Fruit fly (Drosophila melanogaster) S2 (cell line): ENCODE measurements around the gene Klp31E.

Experiments used
- CG8478 ChIP-seq: fragments of >200 bp; optimal IDR thresholded peaks from 2 replicates; lab custom pipeline; 2018
- CTCF ChIP-seq, 2 experiments: fragments of >200 bp; optimal IDR thresholded peaks; 2 replicates each; lab custom pipeline; 2018

The Klp31E gene

DNA sequence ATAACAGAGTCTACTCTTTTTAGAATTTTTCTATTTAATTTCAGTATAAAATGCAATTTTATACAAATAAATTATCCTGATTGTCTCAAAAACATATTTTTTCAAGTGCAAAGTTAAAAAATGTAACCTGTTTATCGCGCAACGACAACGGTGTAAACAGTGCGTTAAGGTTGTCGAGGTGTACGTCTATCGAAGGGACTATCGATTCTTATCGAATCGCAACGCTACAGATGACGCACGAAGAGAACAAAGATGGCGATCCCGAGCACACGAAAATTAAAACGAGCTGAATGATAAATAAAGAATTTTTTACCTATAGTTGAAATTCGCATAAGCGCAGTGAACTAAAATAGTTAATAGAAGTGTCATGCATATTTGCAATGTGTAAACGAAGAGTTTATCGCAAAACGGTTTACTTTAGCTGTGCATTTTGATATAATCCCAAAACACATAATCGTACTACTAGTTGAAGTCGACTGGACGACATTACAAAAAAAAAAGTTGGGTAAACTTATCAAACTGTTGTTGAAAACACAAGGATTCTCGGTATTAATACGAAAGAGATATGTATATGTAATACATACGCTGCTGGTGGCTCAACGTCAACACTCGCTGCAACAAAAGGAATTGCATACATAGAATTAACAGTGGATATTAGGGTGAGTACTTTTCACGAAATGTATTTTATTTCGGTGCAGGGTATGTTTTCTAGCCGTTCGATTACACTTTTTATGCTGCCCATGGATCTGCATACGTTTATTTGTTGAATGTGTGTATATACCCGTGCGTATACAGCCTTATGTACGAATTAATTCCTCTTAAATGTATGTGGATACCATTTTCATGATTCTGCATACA is 25.7 kb upstream of the Klp31E start, which contains the start of gene da:
TSS of gene da (plus strand) at position 237 of the 858 bp plus-strand sequence.
- TF ChIP-seq CTCF (optimal IDR thresholded peaks at IDR 0.05; lab: Kevin White, UChicago), result peak in 1 of 2 experiments; percentile 51
- no peak for TF ChIP-seq CG8478 (lab: Kevin White, UChicago)

DNA sequence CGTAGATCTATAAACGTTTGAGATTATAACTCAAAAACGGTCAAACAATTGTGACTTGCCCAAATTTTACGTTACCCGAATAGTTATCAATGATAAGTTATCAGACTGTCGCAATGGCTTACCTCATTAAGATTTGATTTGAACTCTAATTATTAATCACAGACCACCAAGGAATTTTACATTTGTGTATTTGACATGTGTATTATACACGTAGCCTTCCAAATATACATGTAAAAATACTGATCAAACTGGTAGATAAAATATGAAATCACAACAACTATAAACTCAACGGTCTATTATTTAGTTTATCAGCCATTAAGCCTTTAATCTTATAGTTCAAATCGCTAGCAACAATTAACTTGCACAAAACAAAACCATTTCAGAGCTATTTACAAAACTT is 20.4 kb upstream of the Klp31E start:
- no peak for TF ChIP-seq CG8478 (lab: Kevin White, UChicago)
- TF ChIP-seq CTCF (optimal IDR thresholded peaks at IDR 0.05; lab: Kevin White, UChicago), result no peak

DNA sequence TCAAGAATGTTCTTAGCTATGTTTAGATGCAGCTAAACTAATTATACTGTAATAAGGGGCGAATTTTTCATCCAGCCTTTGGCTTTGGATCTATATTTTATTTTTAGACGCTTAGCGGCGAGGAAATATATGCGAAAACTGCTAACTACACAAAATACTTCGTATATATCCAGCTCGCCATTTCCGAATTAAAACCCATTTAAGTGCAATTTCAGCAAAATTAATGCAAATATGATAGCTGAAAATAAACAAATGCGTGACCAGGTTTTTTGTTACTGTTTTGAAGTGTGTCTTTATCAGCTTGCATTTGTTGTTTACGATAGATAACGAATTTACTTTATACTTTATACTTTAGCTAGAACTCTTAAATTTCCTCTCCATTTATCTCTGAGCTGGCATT is 18.8 kb upstream of the Klp31E start:
- no peak for TF ChIP-seq CTCF (optimal IDR thresholded peaks at IDR 0.05; lab: Kevin White, UChicago)
- no peak for TF ChIP-seq CG8478 (lab: Kevin White, UChicago)

DNA sequence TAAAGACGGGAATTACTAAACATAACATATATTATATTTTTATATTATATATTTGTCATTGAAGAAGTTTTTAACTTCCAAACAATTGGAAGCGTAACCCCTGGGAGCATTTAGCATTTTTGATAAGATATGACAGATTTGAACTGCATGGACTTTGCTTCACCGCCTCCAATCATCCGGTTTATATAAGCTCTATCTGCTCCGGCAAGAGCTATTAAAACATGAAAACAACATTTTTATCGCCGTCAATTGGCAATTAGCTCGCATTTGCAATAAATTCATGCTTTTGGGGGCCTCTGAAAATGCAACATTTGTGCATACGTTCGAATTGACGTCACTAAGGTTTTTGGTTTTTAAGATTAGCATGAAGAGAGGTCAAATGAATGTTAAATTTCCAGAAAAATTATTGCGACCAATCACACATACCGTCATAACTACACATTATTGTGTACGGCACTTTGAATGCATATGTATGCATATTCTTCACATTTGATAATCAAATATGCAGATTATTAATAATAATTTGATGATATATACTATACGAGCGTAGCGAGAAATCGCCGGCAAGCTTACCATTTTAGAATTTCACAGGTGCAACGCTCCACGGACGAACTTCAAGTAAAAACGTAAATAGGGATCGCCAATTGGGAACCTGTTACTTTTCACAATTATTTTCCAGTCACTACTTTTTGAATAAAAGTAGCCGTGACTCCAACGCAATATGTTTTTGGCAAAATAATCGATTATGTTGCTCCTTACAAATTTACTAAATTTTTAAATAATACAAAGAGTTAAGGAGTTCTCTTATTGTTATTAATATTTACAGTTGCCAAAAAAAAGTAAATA is 18.0 kb upstream of the Klp31E start, which contains the start of gene Mdh1:
TSS of gene Mdh1 (minus strand) at position 691 of the 846 bp plus-strand sequence.
- TF ChIP-seq CTCF (optimal IDR thresholded peaks at IDR 0.05; lab: Kevin White, UChicago), result no peak
- TF ChIP-seq CG8478 (lab: Kevin White, UChicago), result no peak

DNA sequence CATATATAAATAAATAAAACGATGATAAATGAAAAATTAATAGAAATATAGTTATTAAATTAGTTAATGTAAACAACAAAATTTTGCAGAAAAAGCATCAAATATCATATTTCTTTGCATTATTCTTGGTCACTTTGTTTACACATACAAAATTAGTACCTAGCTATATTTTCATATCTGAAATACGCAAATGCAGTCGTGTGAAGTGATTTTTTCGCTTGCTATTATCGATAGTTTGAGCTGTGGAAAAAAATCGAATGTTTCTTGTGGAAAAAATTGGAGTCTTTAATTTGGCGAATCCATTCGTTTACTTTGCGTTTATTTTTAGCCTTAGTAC is 17.4 kb upstream of the Klp31E start, which contains the start of gene Cnot4:
TSS of gene Cnot4 (plus strand) at position 229 of the 337 bp plus-strand sequence.
- no peak for TF ChIP-seq CG8478 (lab: Kevin White, UChicago)
- TF ChIP-seq CTCF (optimal IDR thresholded peaks at IDR 0.05; lab: Kevin White, UChicago), result no peak

DNA sequence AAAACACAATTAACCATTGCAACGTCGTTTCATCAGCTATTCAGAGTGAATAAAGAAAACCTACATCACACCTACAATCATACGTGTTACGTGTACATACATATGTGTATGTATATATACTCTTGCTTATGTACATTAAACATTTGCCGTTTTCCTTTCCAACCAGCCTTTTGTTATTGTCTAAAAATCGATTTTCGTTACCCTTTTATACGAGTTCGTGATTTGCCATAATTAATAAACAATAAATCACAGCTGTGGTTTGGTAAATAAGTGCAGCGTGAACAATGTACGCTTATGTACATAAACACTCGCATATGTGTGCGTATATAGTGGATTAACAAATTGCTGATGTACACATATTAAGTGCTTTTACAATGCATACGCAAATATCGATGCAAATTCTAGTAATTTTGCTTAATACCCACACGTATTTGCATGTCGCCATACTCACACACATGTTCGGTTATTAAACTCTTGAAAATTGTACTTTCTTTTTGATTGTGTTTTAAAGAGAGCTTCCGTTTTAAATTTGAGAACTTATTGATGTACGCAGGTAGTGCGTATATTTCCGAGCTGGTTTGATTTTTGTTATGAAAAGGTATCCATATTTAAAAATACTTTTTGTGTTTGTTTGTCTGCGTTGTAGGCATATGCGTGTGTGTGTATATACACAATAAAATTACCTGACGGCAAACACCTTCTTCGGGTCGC is 16.8 kb upstream of the Klp31E start:
- TF ChIP-seq CG8478 (lab: Kevin White, UChicago), result no peak

DNA sequence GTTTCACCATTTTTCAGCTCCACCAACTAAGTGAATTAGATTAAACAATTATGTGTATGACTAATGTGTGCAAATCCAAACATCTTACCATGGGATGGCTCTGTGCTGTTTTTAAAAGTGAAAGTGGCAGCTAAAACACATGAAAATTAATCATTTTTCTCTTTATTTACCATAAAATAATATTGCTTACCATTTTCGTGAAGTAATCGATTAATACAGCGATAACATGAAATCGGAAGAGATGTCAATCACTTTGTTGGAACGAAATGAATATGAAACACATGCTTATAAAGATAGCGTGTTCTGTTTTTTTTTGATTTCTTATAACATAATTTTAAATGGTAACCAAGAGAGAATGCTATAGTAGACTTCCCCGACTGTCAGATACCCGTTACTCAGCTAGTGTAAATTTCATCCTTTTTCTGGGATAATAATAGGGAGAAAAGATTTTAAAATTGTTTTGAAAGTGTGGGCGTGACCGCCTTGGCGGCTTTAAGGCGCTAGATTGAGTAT is 10.0 kb upstream of the Klp31E start:
- no peak for TF ChIP-seq CTCF (optimal IDR thresholded peaks at IDR 0.05; lab: Kevin White, UChicago)
- TF ChIP-seq CG8478 (lab: Kevin White, UChicago), result no peak

DNA sequence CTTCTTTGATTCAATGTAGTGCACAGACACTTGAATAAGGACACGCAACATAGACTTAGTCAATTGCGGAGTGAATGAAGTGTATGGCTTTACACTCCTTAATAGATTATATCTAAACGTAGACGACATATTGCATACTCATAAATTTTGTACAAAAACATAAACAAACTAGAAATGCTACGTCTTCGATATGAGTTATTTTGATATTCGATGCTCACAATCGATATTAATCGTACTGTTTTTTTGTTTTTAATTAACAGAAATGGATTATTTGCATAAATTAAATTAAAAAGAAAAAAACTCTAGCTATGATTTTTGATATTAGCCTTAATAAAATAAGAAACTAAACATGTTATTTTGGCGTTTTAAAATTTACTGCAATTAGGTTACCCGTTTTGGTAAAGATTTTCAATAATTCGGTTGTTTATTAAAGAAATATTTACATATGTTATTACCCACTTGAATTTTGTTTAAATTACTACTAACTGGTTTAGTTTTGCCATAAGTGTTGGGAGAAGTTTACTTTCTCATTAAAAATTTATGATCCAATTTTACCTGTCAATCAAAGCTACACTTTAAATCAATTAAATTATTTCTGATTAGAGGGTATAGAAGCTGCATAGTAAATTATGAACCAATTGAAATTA is 8.7 kb upstream of the Klp31E start, which contains the start of the genes CG17768, LSm-4 and Ir31a:
TSS of gene CG17768 (minus strand) at position 196 of the 647 bp plus-strand sequence.
TSS of gene LSm-4 (minus strand) at position 196 of the 647 bp plus-strand sequence.
TSS of gene Ir31a (plus strand) at position 558 of the 647 bp plus-strand sequence.
- no peak for TF ChIP-seq CTCF (optimal IDR thresholded peaks at IDR 0.05; lab: Kevin White, UChicago)
- TF ChIP-seq CG8478 (lab: Kevin White, UChicago), result no peak

DNA sequence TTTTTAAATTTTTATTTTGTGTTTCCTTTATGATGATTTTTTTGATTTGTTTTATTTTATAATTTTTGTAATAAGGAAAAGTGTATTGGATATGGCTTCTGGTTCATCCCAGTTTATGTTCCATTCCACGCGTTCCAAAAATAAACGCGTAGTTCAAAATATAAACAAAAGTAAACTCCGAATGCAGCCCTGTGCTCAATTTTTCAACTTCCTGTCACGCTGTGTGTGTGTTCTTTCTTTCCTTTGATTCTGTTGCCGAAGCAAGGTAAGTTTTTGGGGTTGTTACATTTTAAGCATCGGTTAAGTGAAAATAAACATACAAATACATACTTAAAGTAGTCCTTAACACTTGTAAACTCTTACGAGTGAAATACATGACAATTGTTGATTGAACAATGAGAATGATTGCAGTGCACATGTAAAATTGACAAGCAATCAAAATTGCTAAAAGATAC is 5.7 kb upstream of the Klp31E start, which contains the start of the genes Ip259 and RpS27A:
TSS of gene Ip259 (plus strand) at position 231 of the 455 bp plus-strand sequence.
TSS of gene RpS27A (plus strand) at position 231 of the 455 bp plus-strand sequence.
- TF ChIP-seq CG8478 (lab: Kevin White, UChicago), result no peak
- peak in 1 of 2 experiments; percentile 11 for TF ChIP-seq CTCF (optimal IDR thresholded peaks at IDR 0.05; lab: Kevin White, UChicago)

DNA sequence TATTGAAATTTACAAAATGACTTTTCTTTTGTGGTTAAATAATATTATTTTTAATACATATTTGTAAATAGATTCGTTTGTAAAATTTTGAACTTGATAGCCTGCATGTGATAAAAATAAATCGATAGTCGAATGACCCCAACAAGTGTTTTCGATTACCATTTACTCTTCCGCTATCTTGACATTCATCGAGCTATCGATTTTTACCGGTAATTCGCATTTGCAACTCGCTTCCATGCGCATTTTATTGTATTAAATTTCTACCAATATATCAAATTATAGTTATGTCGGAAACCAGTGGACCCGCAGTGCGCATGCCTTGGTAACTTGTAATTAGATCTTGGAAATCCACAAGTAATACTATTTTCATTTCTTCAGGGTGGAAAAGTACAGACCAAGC is 5.2 kb downstream of the Klp31E start, which contains the start of gene RfC3:
TSS of gene RfC3 (plus strand) at position 210 of the 400 bp plus-strand sequence.
- TF ChIP-seq CTCF (optimal IDR thresholded peaks at IDR 0.05; lab: Kevin White, UChicago) (no peak), CG8478 (lab: Kevin White, UChicago) (no peak)

DNA sequence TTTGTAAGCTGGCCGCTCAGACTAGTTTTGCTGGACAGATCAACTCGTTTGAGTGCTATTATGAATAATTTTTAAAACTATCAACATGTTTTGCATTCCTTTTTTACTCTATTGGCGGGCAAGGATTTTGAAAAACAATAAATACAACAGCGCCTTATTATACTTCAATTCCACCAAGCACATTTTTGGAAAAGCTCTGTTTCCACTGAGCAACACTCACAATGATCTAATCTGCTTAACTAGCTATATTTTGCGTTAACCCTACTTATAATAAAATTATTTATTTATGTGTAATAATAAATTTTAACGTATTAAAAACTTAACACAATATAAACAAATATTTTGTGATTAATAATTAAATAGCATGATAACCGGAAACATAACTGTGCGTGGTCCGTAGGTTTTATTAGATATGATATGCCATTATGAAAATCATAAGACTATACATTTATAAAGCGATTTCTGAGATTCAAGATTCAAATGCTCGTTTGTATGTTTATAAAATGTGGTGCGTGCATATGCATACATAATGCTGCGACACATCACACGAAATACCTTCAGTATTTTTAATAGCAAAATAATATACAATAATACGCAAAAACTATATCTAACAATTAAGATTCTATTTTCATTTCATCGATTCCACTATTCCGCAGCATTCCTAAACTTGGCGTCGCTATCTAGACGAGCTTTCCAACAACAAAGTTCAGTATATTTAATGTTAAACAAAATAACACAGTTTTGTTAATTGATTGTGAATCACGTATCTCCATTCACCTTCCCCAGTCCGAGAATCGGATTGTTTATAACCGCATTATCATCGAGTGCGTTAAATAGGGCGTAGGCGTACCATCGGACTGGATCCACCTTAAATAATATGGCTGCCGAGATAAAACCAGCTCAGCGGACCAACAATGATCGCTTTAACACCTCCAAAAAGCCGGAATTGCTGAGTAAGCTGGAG is 9.1 kb downstream of the Klp31E start, which contains the start of the genes pie and Wdfy2:
TSS of gene pie (minus strand) at position 138 of the 964 bp plus-strand sequence.
TSS of gene Wdfy2 (plus strand) at position 649 of the 964 bp plus-strand sequence.
- TF ChIP-seq CG8478 (lab: Kevin White, UChicago) (no peak), CTCF (optimal IDR thresholded peaks at IDR 0.05; lab: Kevin White, UChicago) (no peak)

DNA sequence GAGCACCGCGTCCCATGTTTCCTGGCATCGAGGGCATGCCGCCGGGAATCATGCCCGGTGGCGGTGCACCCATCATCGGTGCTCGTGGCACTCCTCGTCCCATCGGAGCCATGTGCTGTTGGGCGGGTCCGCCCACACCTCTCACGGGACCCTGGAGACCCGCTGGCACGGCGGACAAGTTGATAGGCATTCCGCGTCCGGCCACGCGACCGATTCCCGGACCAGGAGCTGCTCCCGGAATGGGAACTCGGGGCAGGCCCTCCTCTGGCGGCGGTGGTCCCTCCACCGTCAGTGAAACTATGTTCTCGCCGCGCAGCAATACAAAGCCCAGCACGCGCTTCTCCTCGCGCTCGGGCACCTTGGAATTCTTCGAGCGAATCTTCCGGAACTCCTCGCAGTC is 11.8 kb downstream of the Klp31E start:
- TF ChIP-seq CG8478 (lab: Kevin White, UChicago) (no peak), CTCF (optimal IDR thresholded peaks at IDR 0.05; lab: Kevin White, UChicago) (no peak)
